Fruit fly (Drosophila melanogaster): ENCODE measurements around the gene inaE.

DNA sequence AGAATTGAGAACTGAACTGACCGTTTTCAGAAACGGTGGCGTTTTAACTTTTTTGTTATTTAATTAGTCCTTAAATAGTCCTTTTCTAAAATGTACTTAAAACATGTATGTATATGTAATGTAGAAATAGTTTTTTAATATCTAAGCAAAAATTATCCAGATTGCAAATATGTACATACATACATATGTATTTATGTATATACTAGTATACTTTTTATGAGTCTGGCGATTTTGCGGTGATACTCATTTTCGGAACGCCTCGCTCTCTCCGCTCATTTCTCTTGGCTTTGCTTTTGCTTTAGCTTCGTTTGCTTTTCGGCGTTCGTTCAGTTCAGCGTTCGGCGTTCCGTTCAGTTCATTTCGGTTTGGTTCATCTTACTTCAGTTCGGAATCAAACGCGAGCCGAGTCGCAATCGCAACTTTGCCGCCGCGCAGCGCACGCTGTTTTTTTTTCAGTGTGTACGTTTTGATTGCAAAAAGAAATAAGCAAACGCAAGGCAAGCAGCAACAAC lies 21.1 kb upstream of the inaE start, which contains the start of gene rdgB:
- TF ChIP-seq CG33017 (tag; optimal IDR thresholded peaks at IDR 0.05) (peak; percentile 63), Mnt (GFP tag; optimal IDR thresholded peaks at IDR 0.05) (peak; percentile 69)

All from whole organism, adult.